Worm (Caenorhabditis elegans): Measurements from ENCODE around the gene F52E1.2.

ce11 chrV:8454995-8455446 lies 44.6 kb downstream of the F52E1.2 start, which contains the start of gene T23B12.11:
- TF ChIP-seq nfya-1 (tag; optimal IDR thresholded peaks at IDR 0.05; ENCODE audit: borderline replicate concordance, insufficient read depth), result no peak
- no peak for TF ChIP-seq unc-62 (GFP tag; optimal IDR thresholded peaks at IDR 0.05)
- no peak for TF ChIP-seq tbx-9 (tag; optimal IDR thresholded peaks at IDR 0.05; ENCODE audit: borderline replicate concordance)
- no peak for TF ChIP-seq lsy-27 (tag; optimal IDR thresholded peaks at IDR 0.05; ENCODE audit: borderline replicate concordance, insufficient read depth)
- no peak for TF ChIP-seq dpl-1 (GFP tag; optimal IDR thresholded peaks at IDR 0.05)
- TF ChIP-seq akir-1 (GFP tag; optimal IDR thresholded peaks at IDR 0.05), result no peak
- TF ChIP-seq pbrm-1 (GFP tag; IDR thresholded peaks at IDR 0.05), result no peak
- no peak for TF ChIP-seq F10E7.11 (tag; optimal IDR thresholded peaks at IDR 0.05)
- no peak for TF ChIP-seq ama-1 (optimal IDR thresholded peaks at IDR 0.05)
- no peak for TF ChIP-seq ama-1 (GFP tag; optimal IDR thresholded peaks at IDR 0.05)
- TF ChIP-seq F49E8.2 (tag; optimal IDR thresholded peaks at IDR 0.05; ENCODE audit: insufficient read depth), result no peak
- no peak for TF ChIP-seq mel-28 (tag; optimal IDR thresholded peaks at IDR 0.05; ENCODE audit: borderline replicate concordance)
